Worm (Caenorhabditis elegans) whole organism, L4 larva: ENCODE measurements around the gene ugt-4.

Experiments used
- D1046.2 ChIP-seq: fragments of 200-800 bp; sonication (Bioruptor generic); IDR thresholded peaks from 2 replicates; pipeline ENCODE4 v1.3.6; 2022; ENCODE audit warnings: missing genetic modification characterization, missing compliant biosample characterization
- R02D3.7 ChIP-seq: fragments of 150-350 bp; sonication (generic microtip); optimal IDR thresholded peaks from 3 replicates; lab custom pipeline; 2014; ENCODE audit warnings: missing biosample characterization, missing genetic modification characterization
- T26A8.4 ChIP-seq: fragments of 200-800 bp; sonication (Bioruptor generic); IDR thresholded peaks from 2 replicates; pipeline ENCODE4 v1.3.6; 2022; ENCODE audit warnings: missing genetic modification characterization, missing compliant biosample characterization
- Y105C5A.15 ChIP-seq: fragments of 200-800 bp; sonication (Bioruptor generic); IDR thresholded peaks from 2 replicates; pipeline ENCODE4 v1.3.6; 2022; ENCODE audit warnings: missing genetic modification characterization, missing compliant biosample characterization
- ama-1 ChIP-seq: fragments of 150-350 bp; optimal IDR thresholded peaks from 2 replicates; lab custom pipeline; 2014; ENCODE audit warnings: inconsistent platforms, mixed read lengths
- ceh-62 ChIP-seq: sonication (generic microtip); optimal IDR thresholded peaks from 2 replicates; lab custom pipeline; 2017; ENCODE audit warnings: missing biosample characterization, missing genetic modification characterization
- daf-16 ChIP-seq, 3 experiments: sonication (generic microtip); optimal IDR thresholded peaks; 2 replicates each; lab custom pipeline; 2016 to 2017; ENCODE audit warnings: missing genetic modification characterization in 3 of 3, missing genetic modification reagents in 3 of 3, mild to moderate bottlenecking in 2 of 3, missing compliant biosample characterization in 2 of 3, missing biosample characterization in 1 of 3, moderate library complexity in 1 of 3
- dmd-6 ChIP-seq: fragments of 200-800 bp; sonication (Bioruptor generic); IDR thresholded peaks from 2 replicates; pipeline ENCODE4 v1.3.6; 2022; ENCODE audit warnings: missing genetic modification reagents, missing genetic modification characterization, missing compliant biosample characterization
- dmd-8 ChIP-seq: fragments of 200-800 bp; sonication (Bioruptor generic); IDR thresholded peaks from 2 replicates; pipeline ENCODE4 v1.3.6; 2022; ENCODE audit warnings: missing genetic modification characterization, missing compliant biosample characterization
- dpl-1 ChIP-seq: fragments of 150-350 bp; optimal IDR thresholded peaks from 2 replicates; lab custom pipeline; 2014; ENCODE audit warnings: missing biosample characterization, missing genetic modification reagents, missing genetic modification characterization
- egl-27 ChIP-seq: sonication (generic microtip); optimal IDR thresholded peaks from 3 replicates; lab custom pipeline; 2017; ENCODE audit warnings: missing biosample characterization, missing genetic modification reagents, missing genetic modification characterization
- egl-43 ChIP-seq: fragments of 200-800 bp; sonication (Bioruptor generic); IDR thresholded peaks from 2 replicates; pipeline ENCODE4 v1.3.6; 2022; ENCODE audit warnings: missing genetic modification reagents, missing genetic modification characterization, missing compliant biosample characterization
- fos-1 ChIP-seq: fragments of 150-350 bp; optimal IDR thresholded peaks from 2 replicates; lab custom pipeline; 2014; ENCODE audit warnings: missing biosample characterization, missing genetic modification characterization
- gei-8 ChIP-seq: fragments of 200-800 bp; sonication (Bioruptor generic); optimal IDR thresholded peaks from 2 replicates; lab custom pipeline; 2018; ENCODE audit warnings: mild to moderate bottlenecking, missing genetic modification characterization, missing compliant biosample characterization
- hmg-1.1 ChIP-seq: fragments of 200-800 bp; sonication (Bioruptor generic); IDR thresholded peaks from 2 replicates; pipeline ENCODE4 v1.3.6; 2022; ENCODE audit warnings: missing genetic modification reagents, missing genetic modification characterization, missing compliant biosample characterization
- lin-1 ChIP-seq: fragments of 200-800 bp; sonication (Bioruptor generic); IDR thresholded peaks from 2 replicates; pipeline ENCODE4 v1.3.6; 2022; ENCODE audit warnings: missing genetic modification reagents, missing genetic modification characterization, missing compliant biosample characterization
- lin-29 ChIP-seq: fragments of 200-800 bp; sonication (Bioruptor generic); IDR thresholded peaks from 2 replicates; pipeline ENCODE4 v1.3.6; 2022; ENCODE audit warnings: missing genetic modification reagents, missing genetic modification characterization, missing compliant biosample characterization
- lir-3 ChIP-seq: sonication (generic microtip); optimal IDR thresholded peaks from 2 replicates; lab custom pipeline; 2016; ENCODE audit warnings: mild to moderate bottlenecking, missing genetic modification characterization, missing compliant biosample characterization
- lsy-2 ChIP-seq, 2 experiments: fragments of 150-350 bp in 1 of 2; sonication (generic microtip) in 1 of 2; optimal IDR thresholded peaks; 2 replicates each; lab custom pipeline; 2014 to 2017; ENCODE audit warnings: missing biosample characterization in 2 of 2, missing genetic modification characterization in 2 of 2
- mes-2 ChIP-seq: sonication (generic microtip); optimal IDR thresholded peaks from 2 replicates; lab custom pipeline; 2016; ENCODE audit warnings: missing genotype, mild to moderate bottlenecking, missing genetic modification characterization, missing compliant biosample characterization; ENCODE audit not compliant: poor library complexity, severe bottlenecking
- nhr-10 ChIP-seq: fragments of 150-350 bp; optimal IDR thresholded peaks from 2 replicates; lab custom pipeline; 2014; ENCODE audit warnings: missing biosample characterization, missing genetic modification characterization
- nhr-111 ChIP-seq: fragments of 200-800 bp; sonication (Bioruptor generic); optimal IDR thresholded peaks from 2 replicates; lab custom pipeline; 2018; ENCODE audit warnings: mild to moderate bottlenecking, missing genetic modification characterization, missing compliant biosample characterization
- nhr-237 ChIP-seq: sonication (generic microtip); optimal IDR thresholded peaks from 2 replicates; lab custom pipeline; 2017; ENCODE audit warnings: missing biosample characterization, missing genetic modification characterization
- nhr-28 ChIP-seq: fragments of 150-350 bp; optimal IDR thresholded peaks from 2 replicates; lab custom pipeline; 2014; ENCODE audit warnings: missing biosample characterization, missing genetic modification characterization
- nhr-48 ChIP-seq: sonication (generic microtip); optimal IDR thresholded peaks from 2 replicates; lab custom pipeline; 2016; ENCODE audit warnings: mild to moderate bottlenecking, missing genetic modification characterization, missing compliant biosample characterization
- nhr-76 ChIP-seq: fragments of 150-350 bp; optimal IDR thresholded peaks from 2 replicates; lab custom pipeline; 2014; ENCODE audit warnings: missing biosample characterization, missing genetic modification characterization
- tag-97 ChIP-seq: fragments of 200-800 bp; sonication (Bioruptor generic); IDR thresholded peaks from 2 replicates; pipeline ENCODE4 v1.3.6; 2022; ENCODE audit warnings: missing genetic modification characterization, missing compliant biosample characterization
- unc-130 ChIP-seq: sonication (generic microtip); optimal IDR thresholded peaks from 2 replicates; lab custom pipeline; 2016; ENCODE audit warnings: missing genetic modification reagents, missing genetic modification characterization, missing compliant biosample characterization
- unc-39 ChIP-seq: sonication (generic microtip); optimal IDR thresholded peaks from 2 replicates; lab custom pipeline; 2017; ENCODE audit warnings: missing biosample characterization, missing genetic modification characterization
- unc-62 ChIP-seq, 3 experiments: fragments of 150-350 bp in 1 of 3; sonication (generic microtip); optimal IDR thresholded peaks in 2 of 3; peaks in 1 of 3; 1 replicate in 1 of 3; 2 replicates in 2 of 3; lab custom pipeline; 2014 to 2017; ENCODE audit warnings: missing biosample characterization in 3 of 3, missing genetic modification characterization in 3 of 3, missing genetic modification reagents in 3 of 3, missing genotype in 1 of 3
- zfp-3 ChIP-seq: fragments of 200-800 bp; sonication (Bioruptor generic); conservative IDR thresholded peaks from 2 replicates; pipeline ENCODE4 v1.3.6; 2022; ENCODE audit warnings: missing genetic modification reagents, missing genetic modification characterization, missing compliant biosample characterization

Gene ugt-4

ce11 chrV:12814022-12814421, 18.9 kb upstream of the ugt-4 start, which contains the start of gene ZC443.3:
TSS of gene ZC443.3 (minus strand) at chrV:12814122.
- TF ChIP-seq nhr-28 (tag; lab: Kevin White, UChicago) (no peak), nhr-10 (no peak), lin-1 (GFP tag; lab: Robert Waterston, UW) (no peak), hmg-1.1 (GFP tag; lab: Robert Waterston, UW) (no peak), D1046.2 (GFP tag; lab: Robert Waterston, UW) (no peak), daf-16 (GFP tag; optimal IDR thresholded peaks at IDR 0.05; lab: Kevin White, UChicago) (no peak), daf-16 (tag; optimal IDR thresholded peaks at IDR 0.05; lab: Kevin White, UChicago) (no peak), egl-43 (no peak), ceh-62 (tag; lab: Kevin White, UChicago) (no peak), fos-1 (tag; lab: Kevin White, UChicago) (no peak), lsy-2 (tag; optimal IDR thresholded peaks at IDR 0.05; lab: Kevin White, UChicago) (no peak), unc-39 (tag; lab: Kevin White, UChicago) (no peak), nhr-237 (tag; lab: Kevin White, UChicago) (no peak), mes-2 (tag; lab: Kevin White, UChicago) (no peak), dmd-6 (GFP tag; lab: Robert Waterston, UW) (no peak), Y105C5A.15 (GFP tag; lab: Robert Waterston, UW) (no peak)

ce11 chrV:12811810-12812209, 16.7 kb upstream of the ugt-4 start:
- 0 out of 2 replicates have a peak, but pooled peaks have one; percentile 15 for TF ChIP-seq hmg-1.1 (GFP tag; lab: Robert Waterston, UW)
- TF ChIP-seq nhr-48 (tag; lab: Kevin White, UChicago): no peak
- TF ChIP-seq R02D3.7 (tag; lab: Kevin White, UChicago): no peak
- TF ChIP-seq zfp-3 (GFP tag; lab: Robert Waterston, UW): peak; percentile 6; the same call in 1 of the 2 replicates
- peak; percentile 13 for TF ChIP-seq ama-1
- peak; percentile 40 for TF ChIP-seq T26A8.4 (GFP tag; lab: Robert Waterston, UW)

- peak in 1 of 2 experiments; percentile 1 for TF ChIP-seq unc-62 (GFP tag; optimal IDR thresholded peaks at IDR 0.05 in 1 of 2; lab: Kevin White, UChicago)
- TF ChIP-seq unc-62 (tag; optimal IDR thresholded peaks at IDR 0.05; lab: Kevin White, UChicago): no peak
- no peak for TF ChIP-seq hmg-1.1 (GFP tag; lab: Robert Waterston, UW)
Measured at ce11 chrV:12811126-12811525, 16.0 kb upstream of the ugt-4 start, which contains the start of gene ZC443.2. TSS of gene ZC443.2 (minus strand) at chrV:12811192.

ce11 chrV:12809876-12810275, 14.7 kb upstream of the ugt-4 start, which contains the start of gene ZC443.1:
TSS of gene ZC443.1 (minus strand) at chrV:12810080.
- TF ChIP-seq egl-27 (tag; lab: Kevin White, UChicago) (no peak), fos-1 (tag; lab: Kevin White, UChicago) (no peak), unc-130 (GFP tag; lab: Kevin White, UChicago) (no peak), lin-29 (GFP tag; lab: Robert Waterston, UW) (no peak), dmd-8 (GFP tag; lab: Robert Waterston, UW) (no peak), nhr-111 (GFP tag; lab: Kevin White, UChicago) (no peak), lir-3 (no peak), gei-8 (no peak), ceh-62 (tag; lab: Kevin White, UChicago) (no peak), dpl-1 (no peak), tag-97 (GFP tag; lab: Robert Waterston, UW) (no peak), unc-62 (GFP tag; optimal IDR thresholded peaks at IDR 0.05 in 1 of 2; lab: Kevin White, UChicago) (no peak), unc-62 (tag; optimal IDR thresholded peaks at IDR 0.05; lab: Kevin White, UChicago) (no peak), nhr-76 (tag; lab: Kevin White, UChicago) (no peak)
- TF ChIP-seq, all 104 proteins: peak for 0

ce11 chrV:12806190-12806589, 11.1 kb upstream of the ugt-4 start, which contains the start of gene ZC443.7:
TSS of gene ZC443.7 (plus strand) at chrV:12806490.
- TF ChIP-seq dmd-8 (GFP tag; lab: Robert Waterston, UW) (no peak), lin-29 (GFP tag; lab: Robert Waterston, UW) (no peak)
